Fruit fly (Drosophila melanogaster) whole organism, embryonic: Measurements from ENCODE around the gene ple.

Experiments
- Adf1 ChIP-seq: fragments of 200-800 bp; sonication (Bioruptor generic); IDR thresholded peaks from 2 replicates; pipeline ENCODE4 v1.3.6; 2022; ENCODE audit warnings: missing biosample characterization, missing genetic modification characterization
- B-H2 ChIP-seq: fragments of 200-800 bp; sonication (Bioruptor generic); optimal IDR thresholded peaks from 2 replicates; lab custom pipeline; 2018; ENCODE audit warnings: missing biosample characterization, mild to moderate bottlenecking, missing genetic modification characterization
- CG10654 ChIP-seq: fragments of 200-800 bp; sonication (Bioruptor generic); optimal IDR thresholded peaks from 2 replicates; lab custom pipeline; 2016; ENCODE audit warnings: missing biosample characterization, missing genetic modification characterization
- CG10979 ChIP-seq: fragments of 200-800 bp; sonication (Bioruptor generic); optimal IDR thresholded peaks from 2 replicates; lab custom pipeline; 2018; ENCODE audit warnings: missing biosample characterization, mild to moderate bottlenecking, missing genetic modification characterization, moderate library complexity
- CG12744 ChIP-seq: fragments of 200-800 bp; sonication (Bioruptor generic); optimal IDR thresholded peaks from 2 replicates; lab custom pipeline; 2016; ENCODE audit warnings: missing biosample characterization, missing genetic modification characterization
- CG13287 ChIP-seq: fragments of 200-800 bp; sonication (Bioruptor generic); IDR thresholded peaks from 2 replicates; pipeline ENCODE4 v1.3.6; 2022; ENCODE audit warnings: missing biosample characterization, missing genetic modification characterization; ENCODE audit not compliant: partially characterized antibody
- CG13775 ChIP-seq: fragments of 200-800 bp; sonication (Bioruptor generic); optimal IDR thresholded peaks from 3 replicates; lab custom pipeline; 2017; ENCODE audit warnings: missing biosample characterization, mild to moderate bottlenecking, missing genetic modification characterization
- CG14710 ChIP-seq: fragments of 200-800 bp; sonication (Bioruptor generic); optimal IDR thresholded peaks from 3 replicates; lab custom pipeline; 2019; ENCODE audit warnings: missing biosample characterization, mild to moderate bottlenecking, missing genetic modification characterization, moderate library complexity
- CG18011 ChIP-seq: fragments of 200-800 bp; sonication (Bioruptor generic); optimal IDR thresholded peaks from 2 replicates; lab custom pipeline; 2017; ENCODE audit warnings: missing biosample characterization, missing genetic modification characterization, mild to moderate bottlenecking, moderate library complexity, missing genotype
- CG6813 ChIP-seq: fragments of 200-800 bp; sonication (Bioruptor generic); optimal IDR thresholded peaks from 2 replicates; lab custom pipeline; 2017; ENCODE audit warnings: missing biosample characterization, missing genetic modification characterization, mild to moderate bottlenecking, moderate library complexity, missing genetic modification reagents
- CG7928 ChIP-seq: fragments of 200-800 bp; sonication (Bioruptor generic); optimal IDR thresholded peaks from 2 replicates; lab custom pipeline; 2017; ENCODE audit warnings: missing biosample characterization, mild to moderate bottlenecking, missing genetic modification characterization
- CG8290 ChIP-seq, 3 experiments: fragments of 200-800 bp; sonication (Bioruptor generic); optimal IDR thresholded peaks; 2 replicates each; lab custom pipeline; 2016 to 2019; ENCODE audit warnings: missing biosample characterization in 3 of 3, missing genetic modification characterization in 3 of 3, mild to moderate bottlenecking in 2 of 3, moderate library complexity in 1 of 3
- CTCF ChIP-seq: fragments of 200-800 bp; sonication (Bioruptor generic); optimal IDR thresholded peaks from 2 replicates; lab custom pipeline; 2017; ENCODE audit warnings: missing biosample characterization, mild to moderate bottlenecking, missing genetic modification characterization, moderate library complexity
- Dip2 ChIP-seq: fragments of 200-800 bp; sonication (Bioruptor generic); IDR thresholded peaks from 2 replicates; pipeline ENCODE4 v1.3.6; 2022; ENCODE audit warnings: missing biosample characterization, missing genetic modification characterization
- Dp ChIP-seq: fragments of 200-800 bp; sonication (Bioruptor generic); optimal IDR thresholded peaks from 2 replicates; lab custom pipeline; 2018; ENCODE audit warnings: missing biosample characterization, mild to moderate bottlenecking, missing genetic modification characterization, moderate library complexity
- E2f2 ChIP-seq: fragments of 200-800 bp; sonication (Bioruptor generic); IDR thresholded peaks from 2 replicates; pipeline ENCODE4 v1.3.6; 2022; ENCODE audit warnings: missing biosample characterization, missing genetic modification characterization
- Ets97D ChIP-seq: fragments of 200-800 bp; sonication (Bioruptor generic); optimal IDR thresholded peaks from 3 replicates; lab custom pipeline; 2016; ENCODE audit warnings: missing biosample characterization, missing genetic modification characterization
- Mes4 ChIP-seq: fragments of 200-800 bp; sonication (Bioruptor generic); optimal IDR thresholded peaks from 2 replicates; lab custom pipeline; 2016; ENCODE audit warnings: missing biosample characterization, missing genetic modification characterization
- Nf-YB ChIP-seq: fragments of 200-800 bp; sonication (Bioruptor generic); optimal IDR thresholded peaks from 3 replicates; lab custom pipeline; 2019; ENCODE audit warnings: missing biosample characterization, mild to moderate bottlenecking, missing genetic modification characterization, moderate library complexity
- abd-A ChIP-seq: fragments of 200-800 bp; sonication (Bioruptor generic); optimal IDR thresholded peaks from 3 replicates; lab custom pipeline; 2019; ENCODE audit warnings: missing biosample characterization, mild to moderate bottlenecking, missing genetic modification characterization, moderate library complexity
- az2 ChIP-seq: fragments of 200-800 bp; sonication (Bioruptor generic); optimal IDR thresholded peaks from 3 replicates; lab custom pipeline; 2016; ENCODE audit warnings: missing biosample characterization, missing genetic modification characterization
- danr ChIP-seq: fragments of 200-800 bp; sonication (Bioruptor generic); IDR thresholded peaks from 2 replicates; pipeline ENCODE4 v1.3.6; 2022; ENCODE audit warnings: missing biosample characterization, missing genetic modification characterization
- fd96Cb ChIP-seq: fragments of 200-800 bp; sonication (Bioruptor generic); optimal IDR thresholded peaks from 2 replicates; lab custom pipeline; 2018; ENCODE audit warnings: missing biosample characterization, mild to moderate bottlenecking, missing genetic modification characterization, moderate library complexity
- gce ChIP-seq: fragments of 200-800 bp; sonication (Bioruptor generic); IDR thresholded peaks from 3 replicates; pipeline ENCODE4 v1.3.6; 2022; ENCODE audit warnings: missing biosample characterization, missing genetic modification characterization
- grn ChIP-seq: fragments of 200-800 bp; sonication (Bioruptor generic); optimal IDR thresholded peaks from 3 replicates; lab custom pipeline; 2017; ENCODE audit warnings: missing biosample characterization, missing genetic modification characterization
- ham ChIP-seq: fragments of 200-800 bp; sonication (Bioruptor generic); IDR thresholded peaks from 2 replicates; pipeline ENCODE4 v1.3.6; 2022; ENCODE audit warnings: missing biosample characterization, missing genetic modification characterization
- ind ChIP-seq: fragments of 200-800 bp; sonication (Bioruptor generic); optimal IDR thresholded peaks from 3 replicates; lab custom pipeline; 2016; ENCODE audit warnings: missing biosample characterization, missing genetic modification characterization
- peb ChIP-seq: fragments of 200-800 bp; sonication (Bioruptor generic); IDR thresholded peaks from 2 replicates; pipeline ENCODE4 v1.3.6; 2022; ENCODE audit warnings: missing biosample characterization, missing genetic modification characterization
- pita ChIP-seq: fragments of 200-800 bp; sonication (Bioruptor generic); optimal IDR thresholded peaks from 2 replicates; lab custom pipeline; 2017; ENCODE audit warnings: missing biosample characterization, mild to moderate bottlenecking, missing genetic modification characterization
- sens-2 ChIP-seq: fragments of 200-800 bp; sonication (Bioruptor generic); IDR thresholded peaks from 2 replicates; pipeline ENCODE4 v1.3.6; 2022; ENCODE audit warnings: missing biosample characterization, missing genetic modification characterization
- zen2 ChIP-seq: fragments of 200-800 bp; sonication (Bioruptor generic); IDR thresholded peaks from 3 replicates; pipeline ENCODE4 v1.3.6; 2022; ENCODE audit warnings: missing biosample characterization, missing genetic modification characterization; ENCODE audit not compliant: partially characterized antibody

ple gene

DNA sequence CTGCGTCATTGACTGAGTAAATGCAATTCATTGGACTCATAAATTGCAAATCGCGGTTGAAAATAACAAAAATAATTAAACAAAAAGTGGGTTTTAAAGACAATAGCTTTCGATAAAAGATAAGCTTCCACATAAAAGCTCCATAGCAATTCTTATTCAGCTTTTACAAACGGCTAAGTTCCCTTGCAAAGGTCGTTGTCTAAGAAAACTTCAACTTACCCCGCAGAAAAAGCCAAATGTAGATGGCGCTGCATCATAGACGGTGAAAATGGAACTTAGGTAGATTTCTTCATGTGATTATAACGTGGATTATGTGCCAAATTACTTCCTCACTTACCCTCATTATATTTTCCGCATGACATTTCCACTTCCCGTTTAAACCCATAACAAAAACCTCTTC is 30.4 kb downstream of the ple start:
- TF ChIP-seq CG13775 (GFP tag; lab: Kevin White, UChicago) (no peak), CG13287 (GFP tag; lab: Robert Waterston, UW) (peak; percentile 37; the same call in 1 of the 2 replicates), Dip2 (GFP tag; lab: Robert Waterston, UW) (peak; percentile 84), Ets97D (GFP tag; lab: Kevin White, UChicago) (peak; percentile 11), CG18011 (GFP tag; lab: Kevin White, UChicago) (peak; percentile 74), CG6813 (GFP tag; lab: Kevin White, UChicago) (no peak), gce (GFP tag; lab: Robert Waterston, UW) (no peak), grn (GFP tag; lab: Kevin White, UChicago) (peak; percentile 77), CG10979 (tag; lab: Kevin White, UChicago) (peak; percentile 97), CTCF (GFP tag; lab: Kevin White, UChicago) (peak; percentile 93), E2f2 (GFP tag; lab: Robert Waterston, UW) (0 out of 2 replicates have a peak, but pooled peaks have one; percentile 11), pita (GFP tag; lab: Kevin White, UChicago) (peak; percentile 38), abd-A (tag; lab: Kevin White, UChicago) (peak; percentile 46), az2 (no peak), CG8290 (GFP tag; optimal IDR thresholded peaks at IDR 0.05; lab: Kevin White, UChicago) (no peak), CG8290 (tag; optimal IDR thresholded peaks at IDR 0.05; lab: Kevin White, UChicago) (peak in 1 of 2 experiments; percentile 36)

DNA sequence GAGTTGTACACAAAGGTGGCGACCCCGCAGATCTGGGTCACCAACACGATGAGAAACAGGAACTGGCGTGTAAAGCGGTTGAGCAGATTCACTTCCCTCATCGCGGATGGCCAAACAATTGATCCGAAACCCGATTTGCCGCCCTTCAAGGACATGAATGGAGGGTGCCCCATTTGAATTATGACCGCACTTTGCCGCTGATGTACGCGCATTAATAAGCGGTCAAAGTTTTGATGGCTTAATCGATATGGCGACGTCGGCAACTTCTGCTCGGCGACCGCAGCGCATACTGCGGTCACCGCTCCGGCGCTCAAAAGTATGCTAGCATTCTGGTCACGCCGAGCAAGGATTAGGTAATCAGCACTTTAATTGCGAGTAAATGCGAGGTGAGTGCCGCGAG is 51.6 kb downstream of the ple start, which contains the start of gene Grl65a:
TSS of gene Grl65a (minus strand) at position 101 of the 400 bp plus-strand sequence.
- TF ChIP-seq sens-2 (no peak), CG7928 (no peak), peb (GFP tag; lab: Robert Waterston, UW) (no peak), ind (no peak), Dp (GFP tag; lab: Kevin White, UChicago) (no peak), CG14710 (tag; lab: Kevin White, UChicago) (no peak), B-H2 (GFP tag; lab: Kevin White, UChicago) (no peak), danr (GFP tag; lab: Robert Waterston, UW) (no peak), CG10654 (GFP tag; lab: Kevin White, UChicago) (no peak)

DNA sequence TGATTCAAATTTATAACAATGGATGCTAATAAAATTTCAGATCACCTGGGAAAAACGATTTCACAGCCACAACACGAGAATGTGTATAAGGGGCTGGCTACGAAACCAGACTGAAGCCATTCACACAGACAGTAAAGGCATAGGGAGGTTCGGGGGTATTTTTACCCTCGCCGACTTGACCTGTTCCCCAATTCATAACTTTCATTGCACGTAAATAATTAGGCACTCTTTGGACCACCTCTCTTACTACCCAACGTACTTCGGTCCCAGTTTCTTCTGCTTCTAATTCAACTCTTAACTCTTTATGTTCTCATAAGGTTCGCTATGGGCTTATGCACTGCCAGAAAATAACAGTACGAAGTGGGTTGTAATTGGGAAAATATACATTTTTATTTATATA is 53.8 kb downstream of the ple start, which contains the start of gene eIF4E4:
TSS of gene eIF4E4 (minus strand) at position 101 of the 400 bp plus-strand sequence.
- TF ChIP-seq Nf-YB (GFP tag; lab: Kevin White, UChicago) (no peak), CG10979 (tag; lab: Kevin White, UChicago) (no peak), zen2 (no peak), ham (no peak), peb (GFP tag; lab: Robert Waterston, UW) (no peak), CG12744 (GFP tag; lab: Kevin White, UChicago) (no peak), Mes4 (GFP tag; lab: Kevin White, UChicago) (no peak), fd96Cb (tag; lab: Kevin White, UChicago) (no peak), Adf1 (GFP tag; lab: Robert Waterston, UW) (no peak)
